Fruit fly (Drosophila melanogaster): Measurements from ENCODE around the gene CG17329.

CG17329 gene

DNA sequence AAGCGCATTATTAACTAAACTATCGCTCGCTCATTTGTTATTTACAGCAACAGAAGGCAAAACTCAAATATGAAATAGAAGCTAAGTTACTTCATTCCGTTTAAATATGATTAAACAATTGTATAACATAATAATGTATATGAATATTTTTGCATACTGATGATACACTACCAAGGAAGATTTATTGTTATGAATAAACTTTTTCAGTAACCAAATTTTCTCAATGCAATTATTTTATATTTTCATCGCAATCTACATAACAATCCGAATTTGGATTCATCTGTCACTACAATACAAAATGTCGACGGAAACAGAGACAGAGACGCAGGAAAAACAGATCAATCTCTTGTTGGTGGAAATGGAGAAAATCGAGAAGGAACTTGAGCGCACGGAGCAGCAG is at the start of gene CG17329:
Gene CG17329, plus strand, starts transcription at position 301 of the 400 bp plus-strand sequence.
- TF ChIP-seq Myc (optimal IDR thresholded peaks at IDR 0.05) (no peak), psq (optimal IDR thresholded peaks at IDR 0.05) (no peak)

DNA sequence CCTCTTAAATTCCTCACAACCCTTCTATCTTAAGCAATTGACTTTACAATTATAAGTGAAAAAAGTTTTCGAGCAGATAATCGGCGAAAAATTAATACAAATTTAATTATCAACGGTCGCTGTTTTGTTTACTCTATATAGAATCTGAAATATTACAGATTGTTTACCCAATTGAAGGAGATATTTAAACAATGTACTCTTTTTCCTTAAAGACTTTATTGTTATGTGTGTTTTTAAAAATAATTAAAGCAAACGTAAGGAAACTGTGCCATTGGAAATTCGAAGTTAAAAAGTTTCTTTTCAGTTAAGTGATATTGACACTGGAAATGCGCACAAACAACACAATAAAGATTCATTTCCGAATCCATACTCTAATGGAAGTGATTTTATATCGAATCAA is 49.4 kb upstream of the CG17329 start, which contains the start of gene CG42818:
Gene CG42818, plus strand, starts transcription at position 301 of the 400 bp plus-strand sequence.
- TF ChIP-seq insv (optimal IDR thresholded peaks at IDR 0.05) (no peak), Sin3A (optimal IDR thresholded peaks at IDR 0.05) (no peak), h (optimal IDR thresholded peaks at IDR 0.05) (no peak), psq (optimal IDR thresholded peaks at IDR 0.05) (no peak), ttk (optimal IDR thresholded peaks at IDR 0.05) (no peak), Myc (optimal IDR thresholded peaks at IDR 0.05) (no peak)

DNA sequence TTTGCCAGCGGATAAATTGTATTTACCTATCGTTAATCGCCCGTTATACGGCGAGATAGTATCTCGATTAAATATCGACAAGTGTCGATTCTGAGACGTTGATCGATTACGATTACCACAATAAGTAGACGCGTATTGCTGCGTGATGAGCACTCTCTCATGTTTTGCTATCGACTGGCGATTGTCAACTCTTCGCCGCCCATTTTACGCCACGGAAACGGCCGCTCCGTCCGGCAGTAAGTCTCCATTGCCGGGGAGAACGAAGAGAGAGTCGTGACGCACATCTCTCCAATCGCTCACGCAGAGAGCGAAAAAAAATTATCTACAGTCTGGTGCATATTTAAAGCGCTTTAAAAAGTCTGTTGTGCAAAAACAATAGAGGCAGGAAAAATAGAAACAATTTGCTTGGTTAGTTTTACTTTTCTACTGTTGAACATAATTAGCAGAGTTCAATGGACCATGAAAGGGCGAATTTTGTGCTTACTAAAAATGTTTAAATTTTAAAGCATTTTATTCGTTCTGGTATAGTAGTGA is 39.4 kb upstream of the CG17329 start, which contains the start of gene CG46309:
Gene CG46309, minus strand, starts transcription at position 191 of the 534 bp plus-strand sequence.
- TF ChIP-seq Myc (optimal IDR thresholded peaks at IDR 0.05) (no peak), insv (optimal IDR thresholded peaks at IDR 0.05) (no peak), ttk (optimal IDR thresholded peaks at IDR 0.05) (no peak), h (optimal IDR thresholded peaks at IDR 0.05) (no peak), psq (optimal IDR thresholded peaks at IDR 0.05) (no peak), Sin3A (optimal IDR thresholded peaks at IDR 0.05) (no peak)

DNA sequence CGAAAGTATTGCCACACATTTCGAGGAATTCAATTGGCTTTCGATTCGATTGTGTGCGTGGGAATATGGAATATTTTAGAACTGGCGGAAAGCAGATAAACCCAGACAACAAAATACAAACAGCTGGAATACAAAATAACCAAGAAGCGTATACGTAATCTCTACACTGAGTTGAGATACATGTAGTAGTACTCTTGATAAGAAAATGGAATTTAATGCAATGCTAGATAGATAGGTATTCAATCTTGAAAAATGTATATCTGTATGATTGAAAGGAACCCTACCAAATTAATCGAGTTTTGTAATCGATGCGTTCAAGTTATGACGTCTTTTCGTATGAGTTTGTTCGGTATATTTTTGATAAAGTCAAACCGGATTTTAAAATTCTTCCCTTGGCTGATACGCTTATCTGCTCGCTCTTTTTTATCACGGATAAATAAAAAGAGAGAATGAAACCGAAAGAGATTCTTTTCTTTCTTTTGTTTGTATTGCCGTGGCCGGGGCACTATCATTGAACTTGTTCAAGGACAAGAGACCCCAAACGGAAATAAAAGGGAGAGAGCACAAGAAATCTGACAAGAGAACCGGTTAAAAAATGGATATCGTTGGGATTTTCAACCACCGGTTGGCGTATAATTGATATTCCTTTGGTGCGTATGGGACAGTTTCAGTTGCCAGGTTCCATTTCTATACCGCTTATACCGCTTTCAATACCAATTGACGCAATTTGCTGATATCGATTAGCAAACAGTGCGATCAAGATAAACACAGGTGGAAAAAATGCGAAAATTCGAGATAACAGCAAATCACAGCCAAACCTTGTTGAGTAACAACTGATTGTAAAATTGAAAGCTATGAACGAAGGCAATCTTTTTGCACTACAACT is 35.6 kb upstream of the CG17329 start:
- no peak for TF ChIP-seq Sin3A (optimal IDR thresholded peaks at IDR 0.05)
- no peak for TF ChIP-seq ttk (optimal IDR thresholded peaks at IDR 0.05)
- TF ChIP-seq h (optimal IDR thresholded peaks at IDR 0.05) = no peak
- TF ChIP-seq psq (optimal IDR thresholded peaks at IDR 0.05) = no peak
- TF ChIP-seq insv (optimal IDR thresholded peaks at IDR 0.05) = no peak
- TF ChIP-seq Myc (optimal IDR thresholded peaks at IDR 0.05) = no peak

DNA sequence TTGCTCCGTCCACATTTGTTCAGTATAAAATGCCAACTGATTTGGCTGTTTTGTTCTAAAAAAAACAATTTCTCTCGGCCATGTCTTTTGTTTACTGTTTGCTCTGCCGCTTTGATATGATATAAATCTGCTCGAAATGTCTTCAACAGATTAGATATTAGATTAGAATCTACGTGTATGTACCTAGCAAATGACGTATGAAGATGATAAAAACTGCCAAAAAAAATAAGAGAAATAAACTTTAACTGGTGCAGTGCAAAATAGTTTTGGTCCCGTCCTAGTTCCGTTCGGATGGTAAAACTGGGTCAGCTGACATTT is 35.0 kb upstream of the CG17329 start:
- TF ChIP-seq Myc (optimal IDR thresholded peaks at IDR 0.05) (no peak), h (optimal IDR thresholded peaks at IDR 0.05) (no peak), insv (optimal IDR thresholded peaks at IDR 0.05) (no peak), ttk (optimal IDR thresholded peaks at IDR 0.05) (no peak), psq (optimal IDR thresholded peaks at IDR 0.05) (no peak), Sin3A (optimal IDR thresholded peaks at IDR 0.05) (no peak)

DNA sequence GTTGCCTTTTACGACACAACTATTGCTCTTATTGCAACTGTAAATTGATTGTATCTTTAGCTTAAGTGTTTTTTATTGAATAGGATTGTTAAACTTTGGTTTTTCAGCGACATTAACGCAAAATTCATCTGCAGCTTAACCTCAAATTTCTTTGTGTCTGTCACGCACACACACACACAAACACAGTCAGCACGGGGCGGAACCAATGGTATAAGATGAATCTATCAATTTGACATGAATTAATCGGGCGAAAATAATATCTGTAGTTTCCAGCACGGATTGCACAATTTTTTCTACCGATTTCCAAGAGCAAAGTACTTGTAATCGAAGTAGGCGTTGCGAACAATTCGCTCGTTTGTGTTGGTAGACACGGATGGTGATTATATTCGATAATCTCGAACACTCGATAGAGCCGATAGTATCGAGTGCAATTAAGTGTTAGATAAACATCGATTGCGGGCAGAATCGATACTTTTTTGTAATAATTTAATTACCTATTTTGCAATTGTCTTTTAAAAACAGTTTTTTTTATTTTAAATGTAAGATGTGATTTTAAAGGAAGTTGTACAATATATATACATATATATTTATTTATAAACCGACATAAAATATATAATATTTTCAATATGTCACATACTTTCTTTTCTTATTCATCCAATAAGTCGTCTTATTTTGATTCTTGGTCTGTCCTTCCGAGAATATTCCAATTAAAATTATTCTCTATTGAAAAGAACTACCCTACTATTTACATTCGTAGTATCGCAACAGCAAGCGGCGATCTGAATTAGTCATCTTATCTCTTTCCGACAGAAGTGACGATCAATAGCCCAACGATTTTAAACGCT is 33.6 kb upstream of the CG17329 start, which contains the start of the genes PRL-1 and EndoGI:
Gene PRL-1, minus strand, starts transcription at position 380 of the 845 bp plus-strand sequence.
Gene EndoGI, plus strand, starts transcription at position 462 of the 845 bp plus-strand sequence.
- TF ChIP-seq psq (optimal IDR thresholded peaks at IDR 0.05) (peak; percentile 84), insv (optimal IDR thresholded peaks at IDR 0.05) (no peak), Sin3A (optimal IDR thresholded peaks at IDR 0.05) (no peak)

DNA sequence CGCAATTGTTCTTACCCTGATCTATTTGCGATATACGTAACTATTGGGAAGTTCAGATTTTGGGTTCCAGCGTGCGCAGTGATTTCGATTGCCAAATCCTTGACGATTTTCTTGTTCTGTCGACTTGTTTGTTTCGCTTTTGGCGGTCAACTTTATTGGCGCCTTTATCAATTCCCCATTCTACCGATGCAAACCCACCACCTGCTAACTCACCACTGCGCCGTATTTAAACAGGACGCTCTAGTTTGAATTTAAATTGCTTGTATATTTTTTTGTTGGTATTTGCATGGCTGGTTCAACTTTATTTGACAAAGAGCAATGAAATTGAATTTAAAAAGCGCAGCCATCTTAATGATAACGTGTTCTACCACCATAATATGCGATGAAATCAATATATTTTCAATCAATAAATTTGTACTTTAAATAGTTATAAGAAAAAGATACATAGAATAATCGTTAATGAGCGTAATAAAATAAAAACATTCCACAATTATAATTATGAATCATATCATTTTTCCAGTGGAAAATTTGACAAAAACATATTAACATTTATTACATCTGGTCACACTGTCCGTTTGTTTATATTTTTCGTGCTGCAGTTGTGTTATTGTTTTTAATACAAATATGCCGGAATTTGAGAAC is 29.4 kb upstream of the CG17329 start, which contains the start of the genes twe and CG4935:
Gene twe, minus strand, starts transcription at position 302 of the 642 bp plus-strand sequence.
Gene CG4935, plus strand, starts transcription at position 566 of the 642 bp plus-strand sequence.
- TF ChIP-seq insv (optimal IDR thresholded peaks at IDR 0.05) (no peak), Myc (optimal IDR thresholded peaks at IDR 0.05) (no peak), h (optimal IDR thresholded peaks at IDR 0.05) (no peak), ttk (optimal IDR thresholded peaks at IDR 0.05) (no peak), psq (optimal IDR thresholded peaks at IDR 0.05) (no peak), Sin3A (optimal IDR thresholded peaks at IDR 0.05) (no peak)

DNA sequence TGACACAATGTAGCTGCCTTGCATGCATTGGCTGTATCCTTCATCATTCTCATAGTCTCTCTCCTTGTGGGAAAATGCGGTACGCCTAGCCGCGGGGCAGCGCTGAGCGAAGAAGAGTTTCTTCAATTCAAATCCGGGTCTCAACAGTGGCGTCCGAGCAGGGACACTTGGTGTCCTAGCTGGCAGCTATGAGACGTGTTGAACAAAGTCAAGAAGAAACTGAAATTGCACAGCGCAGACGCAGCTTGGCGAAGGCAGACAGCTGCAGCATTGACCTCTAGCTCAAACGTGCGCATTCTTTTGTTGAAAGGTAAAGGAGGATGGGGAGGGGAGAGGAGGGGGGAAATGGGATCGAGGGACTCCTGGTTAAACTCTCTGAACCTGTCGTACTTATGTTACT is 27.4 kb upstream of the CG17329 start:
- no peak for TF ChIP-seq Myc (optimal IDR thresholded peaks at IDR 0.05)
- TF ChIP-seq insv (optimal IDR thresholded peaks at IDR 0.05) = no peak
- no peak for TF ChIP-seq psq (optimal IDR thresholded peaks at IDR 0.05)
- no peak for TF ChIP-seq h (optimal IDR thresholded peaks at IDR 0.05)
- no peak for TF ChIP-seq ttk (optimal IDR thresholded peaks at IDR 0.05)
- no peak for TF ChIP-seq Sin3A (optimal IDR thresholded peaks at IDR 0.05)

DNA sequence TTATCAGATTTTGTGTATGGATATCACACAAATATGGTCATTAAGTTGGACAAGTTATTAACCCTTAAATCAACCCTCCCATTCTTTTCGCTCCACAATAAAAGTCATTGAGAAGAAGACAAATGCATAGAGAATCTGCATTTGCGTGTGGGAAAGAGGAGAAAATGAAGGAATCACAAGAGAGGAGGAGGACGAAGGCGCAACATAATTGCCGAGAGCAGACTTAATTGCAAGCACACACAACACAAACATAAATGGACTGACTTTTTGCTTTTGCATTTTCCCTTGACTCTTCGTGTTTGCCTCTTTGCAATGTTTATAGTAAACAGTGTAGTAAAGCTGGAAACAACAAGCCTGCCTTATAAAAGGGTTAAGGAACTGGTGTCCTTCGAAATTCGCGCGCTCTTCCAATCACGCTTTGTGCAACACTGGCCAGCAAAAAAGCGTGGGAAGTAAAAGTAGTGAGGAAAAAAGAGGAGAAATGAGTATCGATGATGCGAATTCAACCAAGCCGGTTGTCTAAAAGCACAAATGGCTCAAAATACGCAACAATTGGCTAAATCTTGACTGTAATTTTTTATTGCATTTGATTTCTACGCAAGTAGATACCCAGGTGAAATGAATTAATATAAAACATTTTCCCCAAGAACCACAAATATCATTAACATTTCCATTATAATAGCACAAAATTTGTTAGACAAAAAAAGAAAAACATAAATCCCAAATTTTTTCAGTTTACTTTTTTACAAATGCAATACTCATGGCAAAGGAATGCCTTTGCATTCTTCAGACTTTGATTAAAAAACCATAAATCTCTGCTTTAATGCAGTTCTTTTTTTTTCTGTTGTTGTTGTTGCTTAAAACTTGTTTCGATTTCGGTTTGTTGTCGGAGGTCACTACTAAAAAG is 23.7 kb upstream of the CG17329 start:
- TF ChIP-seq ttk (optimal IDR thresholded peaks at IDR 0.05) (no peak), insv (optimal IDR thresholded peaks at IDR 0.05) (no peak), Sin3A (optimal IDR thresholded peaks at IDR 0.05) (no peak), psq (optimal IDR thresholded peaks at IDR 0.05) (no peak), h (optimal IDR thresholded peaks at IDR 0.05) (no peak), Myc (optimal IDR thresholded peaks at IDR 0.05) (no peak)

DNA sequence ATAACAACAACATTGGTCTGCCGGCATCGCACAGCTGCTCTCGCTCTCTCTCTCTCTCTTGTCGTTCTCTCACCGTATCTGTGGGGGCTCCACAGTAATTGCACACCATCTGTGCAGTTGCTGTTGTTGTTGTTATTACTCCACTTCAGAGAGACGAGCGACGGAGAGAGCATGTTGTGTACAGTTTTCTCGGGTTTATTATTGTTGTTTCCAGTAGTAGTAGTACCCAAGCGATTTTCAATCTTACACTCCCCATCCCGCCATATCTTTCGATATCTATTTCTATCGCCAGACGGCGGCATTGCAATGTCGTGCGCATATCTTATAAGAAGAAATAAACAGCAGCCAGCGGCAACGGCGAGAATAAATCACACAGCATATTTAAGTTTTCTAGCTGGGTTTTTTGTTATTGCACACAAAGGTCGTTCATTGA is 23.0 kb upstream of the CG17329 start:
- TF ChIP-seq psq (optimal IDR thresholded peaks at IDR 0.05) = no peak

DNA sequence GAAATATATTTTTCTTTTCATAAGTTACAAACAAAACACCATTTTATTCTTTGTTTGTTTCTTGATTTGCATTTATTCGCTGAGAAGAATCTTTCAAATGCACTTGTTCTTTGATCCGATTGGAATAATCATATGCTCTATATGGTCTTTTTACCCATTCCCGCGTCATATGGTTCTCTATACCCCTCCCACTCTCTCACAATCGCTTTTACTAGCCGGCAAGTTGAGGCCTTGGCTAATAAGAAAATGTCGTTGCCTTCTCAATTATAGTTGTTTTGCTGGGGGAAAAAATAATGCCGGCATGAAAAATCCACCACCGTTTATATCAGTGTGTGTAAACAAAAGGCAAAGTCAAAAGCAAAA is 22.2 kb upstream of the CG17329 start:
- TF ChIP-seq h (optimal IDR thresholded peaks at IDR 0.05) (no peak), Myc (optimal IDR thresholded peaks at IDR 0.05) (no peak)

Measured in Kc167 (cell line).